Fruit fly (Drosophila melanogaster) whole organism, pupa: ENCODE results near the gene CG32237.
A peak's percentile ranks its signal among the peaks of the same experiment; 100 is the strongest.

ENCODE experiments used
- CG10348 ChIP-seq: fragments of 200-800 bp; sonication (Bioruptor generic); IDR thresholded peaks from 2 replicates; pipeline ENCODE4 v1.3.6; 2022; ENCODE audit warnings: missing biosample characterization, missing genetic modification characterization
- CG12605 ChIP-seq: fragments of 200-800 bp; sonication (Bioruptor generic); IDR thresholded peaks from 2 replicates; pipeline ENCODE4 v1.3.6; 2022; ENCODE audit warnings: missing biosample characterization, missing genetic modification characterization
- CG13204 ChIP-seq: fragments of 200-800 bp; sonication (Bioruptor generic); optimal IDR thresholded peaks from 2 replicates; lab custom pipeline; 2018; ENCODE audit warnings: missing biosample characterization, mild to moderate bottlenecking, missing genetic modification characterization, moderate library complexity
- CG14655 ChIP-seq: fragments of 200-800 bp; sonication (Bioruptor generic); optimal IDR thresholded peaks from 3 replicates; lab custom pipeline; 2017; ENCODE audit warnings: mild to moderate bottlenecking, missing biosample characterization, missing genetic modification reagents, missing genetic modification characterization
- CG15710 ChIP-seq: fragments of 200-800 bp; sonication (Bioruptor generic); optimal IDR thresholded peaks from 2 replicates; lab custom pipeline; 2018; ENCODE audit warnings: missing biosample characterization, mild to moderate bottlenecking, missing genetic modification characterization, moderate library complexity
- CG17806 ChIP-seq: fragments of 200-800 bp; sonication (Bioruptor generic); optimal IDR thresholded peaks from 2 replicates; lab custom pipeline; 2018; ENCODE audit warnings: missing biosample characterization, mild to moderate bottlenecking, missing genetic modification characterization, moderate library complexity
- CG32121 ChIP-seq: fragments of 200-800 bp; sonication (Bioruptor generic); IDR thresholded peaks from 2 replicates; pipeline ENCODE4 v1.3.6; 2022; ENCODE audit warnings: missing biosample characterization, missing genetic modification characterization
- CG34367 ChIP-seq: fragments of 200-800 bp; sonication (Bioruptor generic); optimal IDR thresholded peaks from 2 replicates; lab custom pipeline; 2018; ENCODE audit warnings: missing biosample characterization, mild to moderate bottlenecking, missing genetic modification characterization
- CG4496 ChIP-seq: fragments of 200-800 bp; sonication (Bioruptor generic); IDR thresholded peaks from 3 replicates; pipeline ENCODE4 v1.3.6; 2022; ENCODE audit warnings: missing biosample characterization, missing genetic modification characterization
- CG8159 ChIP-seq: fragments of 200-800 bp; sonication (Bioruptor generic); optimal IDR thresholded peaks from 3 replicates; lab custom pipeline; 2018; ENCODE audit warnings: missing biosample characterization, mild to moderate bottlenecking, missing genetic modification characterization, moderate library complexity
- CG8301 ChIP-seq: fragments of 200-800 bp; sonication (Bioruptor generic); optimal IDR thresholded peaks from 2 replicates; lab custom pipeline; 2018; ENCODE audit warnings: missing biosample characterization, mild to moderate bottlenecking, missing genetic modification characterization
- CG9948 ChIP-seq: fragments of 200-800 bp; sonication (Bioruptor generic); optimal IDR thresholded peaks from 2 replicates; lab custom pipeline; 2018; ENCODE audit warnings: missing biosample characterization, mild to moderate bottlenecking, missing genetic modification characterization, moderate library complexity
- D1 ChIP-seq: fragments of 200-800 bp; sonication (Bioruptor generic); optimal IDR thresholded peaks from 2 replicates; lab custom pipeline; 2018; ENCODE audit warnings: missing biosample characterization, mild to moderate bottlenecking, missing genetic modification characterization, moderate library complexity
- EcR ChIP-seq: fragments of 200-800 bp; sonication (Bioruptor generic); optimal IDR thresholded peaks from 3 replicates; lab custom pipeline; 2019; ENCODE audit warnings: missing biosample characterization, missing genetic modification characterization, mild to moderate bottlenecking, moderate library complexity, missing genetic modification reagents
- Ets98B ChIP-seq: fragments of 200-800 bp; sonication (Bioruptor generic); IDR thresholded peaks from 2 replicates; pipeline ENCODE4 v1.3.6; 2022; ENCODE audit warnings: missing biosample characterization, missing genetic modification characterization
- Pif1A ChIP-seq: fragments of 200-800 bp; sonication (Bioruptor generic); optimal IDR thresholded peaks from 3 replicates; lab custom pipeline; 2016; ENCODE audit warnings: missing biosample characterization, missing genetic modification characterization
- Pif1B ChIP-seq: fragments of 200-800 bp; sonication (Bioruptor generic); optimal IDR thresholded peaks from 3 replicates; lab custom pipeline; 2016; ENCODE audit warnings: missing biosample characterization, missing genetic modification characterization
- Snoo ChIP-seq: fragments of 200-800 bp; sonication (Bioruptor generic); optimal IDR thresholded peaks from 3 replicates; lab custom pipeline; 2017; ENCODE audit warnings: missing biosample characterization, mild to moderate bottlenecking, missing genetic modification characterization, inconsistent platforms
- fd96Ca ChIP-seq: fragments of 200-800 bp; sonication (Bioruptor generic); IDR thresholded peaks from 3 replicates; pipeline ENCODE4 v1.3.6; 2022; ENCODE audit warnings: missing biosample characterization, missing genetic modification characterization
- gl ChIP-seq: fragments of 200-800 bp; sonication (Bioruptor generic); optimal IDR thresholded peaks from 2 replicates; lab custom pipeline; 2018; ENCODE audit warnings: missing biosample characterization, mild to moderate bottlenecking, missing genetic modification characterization
- rn ChIP-seq: fragments of 200-800 bp; sonication (Bioruptor generic); IDR thresholded peaks from 2 replicates; pipeline ENCODE4 v1.3.6; 2022; ENCODE audit warnings: missing biosample characterization, missing genetic modification characterization

Gene CG32237

DNA sequence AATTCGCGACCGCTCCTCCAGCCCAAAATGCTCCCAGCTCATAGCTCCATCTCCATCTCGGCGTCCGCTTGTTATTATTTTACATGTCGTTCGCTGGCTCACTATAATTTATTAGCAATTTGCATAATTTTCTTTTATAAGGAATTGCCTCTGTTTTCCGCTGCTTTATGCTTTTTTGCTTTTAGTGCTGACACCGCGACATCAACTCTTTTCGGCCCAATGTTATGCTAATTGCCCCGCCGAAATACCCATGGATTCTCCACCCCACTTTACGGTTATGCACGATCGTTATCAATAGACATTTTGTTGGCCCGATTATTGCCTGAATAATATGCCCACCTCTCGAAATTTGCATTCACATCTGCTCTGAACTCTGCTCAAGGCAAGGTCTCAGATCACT lies 2.9 kb upstream of the CG32237 start:
- TF ChIP-seq CG17806 (tag; lab: Kevin White, UChicago): no peak
- TF ChIP-seq Pif1A: no peak
- no peak for TF ChIP-seq CG14655 (GFP tag; lab: Kevin White, UChicago)
- TF ChIP-seq CG8159 (tag; lab: Kevin White, UChicago): no peak
- TF ChIP-seq CG10348 (GFP tag; lab: Robert Waterston, UW): no peak
- TF ChIP-seq CG4496 (GFP tag; lab: Robert Waterston, UW): no peak
- TF ChIP-seq D1 (tag; lab: Kevin White, UChicago): no peak
- TF ChIP-seq Snoo (tag; lab: Kevin White, UChicago): no peak
- TF ChIP-seq gl (tag; lab: Kevin White, UChicago): no peak
- no peak for TF ChIP-seq Ets98B (GFP tag; lab: Robert Waterston, UW)
- TF ChIP-seq CG13204 (GFP tag; lab: Kevin White, UChicago): no peak
- no peak for TF ChIP-seq Pif1B

DNA sequence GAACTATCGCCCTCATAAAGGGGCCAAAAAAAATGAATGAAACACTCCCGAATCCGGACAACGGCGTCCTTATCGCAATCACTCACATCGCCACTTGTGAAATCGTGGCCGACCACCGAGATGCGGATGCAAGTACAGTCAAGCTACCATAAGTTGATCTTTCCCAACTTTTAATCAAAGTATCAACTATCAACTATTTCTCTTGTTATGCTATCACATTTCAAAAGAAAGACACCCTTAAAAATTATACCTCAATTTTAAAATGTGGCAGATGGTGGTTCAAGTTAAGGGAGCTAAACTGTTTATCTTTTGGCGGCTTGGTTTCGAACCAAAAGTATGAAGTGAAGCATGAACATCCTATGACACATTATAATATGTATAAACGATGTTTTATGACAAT lies 1.9 kb upstream of the CG32237 start:
- TF ChIP-seq fd96Ca (no peak), CG8159 (tag; lab: Kevin White, UChicago) (no peak)
- TF ChIP-seq, all 21 proteins: peak for 0

DNA sequence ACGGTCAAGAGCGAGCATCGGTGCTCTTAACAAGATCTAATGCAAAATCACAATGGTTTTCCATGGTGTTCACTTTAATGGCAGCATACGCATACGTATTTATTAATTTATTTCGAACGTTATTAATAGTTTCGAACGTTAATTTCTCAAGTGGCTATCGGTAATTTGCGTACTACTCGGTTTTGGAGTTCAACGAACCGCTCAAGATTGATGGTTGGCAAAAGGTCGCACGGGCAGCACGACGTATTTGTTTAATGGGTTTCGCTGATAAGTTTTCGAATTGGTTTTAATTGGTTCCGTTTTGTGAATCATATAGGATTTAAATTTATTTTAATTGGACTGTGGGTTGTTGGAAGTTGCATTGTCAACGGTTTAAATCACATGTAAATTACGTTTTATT lies 809 bp upstream of the CG32237 start:
- TF ChIP-seq CG8159 (tag; lab: Kevin White, UChicago) (no peak), fd96Ca (no peak), CG9948 (tag; lab: Kevin White, UChicago) (no peak), EcR (GFP tag; lab: Kevin White, UChicago) (no peak), CG4496 (GFP tag; lab: Robert Waterston, UW) (no peak), CG8301 (tag; lab: Kevin White, UChicago) (no peak), CG34367 (tag; lab: Kevin White, UChicago) (no peak), CG12605 (no peak), rn (GFP tag; lab: Robert Waterston, UW) (no peak), Pif1A (no peak), CG13204 (GFP tag; lab: Kevin White, UChicago) (no peak), D1 (tag; lab: Kevin White, UChicago) (no peak), CG32121 (GFP tag; lab: Robert Waterston, UW) (no peak), CG10348 (GFP tag; lab: Robert Waterston, UW) (no peak), Ets98B (GFP tag; lab: Robert Waterston, UW) (no peak), CG14655 (GFP tag; lab: Kevin White, UChicago) (no peak), CG17806 (tag; lab: Kevin White, UChicago) (no peak)

DNA sequence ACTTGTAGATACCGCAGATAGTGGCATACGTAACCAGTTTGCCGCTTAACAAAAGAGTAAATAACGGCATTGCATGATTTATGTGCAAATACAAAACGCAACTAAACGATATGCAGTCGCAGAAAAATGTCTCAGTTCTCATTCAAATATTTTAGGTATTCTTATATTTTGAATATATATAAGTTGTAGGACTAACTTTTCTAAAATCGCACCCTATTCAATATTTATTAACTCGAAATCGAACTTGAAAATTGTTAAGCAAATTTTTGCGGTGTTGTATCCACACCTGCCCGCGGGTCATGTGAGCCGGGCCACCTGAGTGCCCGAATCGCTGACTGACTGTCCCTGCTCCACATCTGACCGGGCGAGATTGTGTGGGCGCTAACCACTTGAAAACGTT lies 4.2 kb downstream of the CG32237 start:
- TF ChIP-seq CG14655 (GFP tag; lab: Kevin White, UChicago) (no peak), CG10348 (GFP tag; lab: Robert Waterston, UW) (no peak), CG12605 (no peak), CG8301 (tag; lab: Kevin White, UChicago) (no peak), CG15710 (tag; lab: Kevin White, UChicago) (no peak), Ets98B (GFP tag; lab: Robert Waterston, UW) (peak; percentile 66), CG4496 (GFP tag; lab: Robert Waterston, UW) (peak; percentile 61; the same call in 2 of the 3 replicates), fd96Ca (0 out of 3 replicates have a peak, but pooled peaks have one; percentile 13), rn (GFP tag; lab: Robert Waterston, UW) (0 out of 2 replicates have a peak, but pooled peaks have one; percentile 32), CG32121 (GFP tag; lab: Robert Waterston, UW) (peak; percentile 58), Pif1A (no peak)

DNA sequence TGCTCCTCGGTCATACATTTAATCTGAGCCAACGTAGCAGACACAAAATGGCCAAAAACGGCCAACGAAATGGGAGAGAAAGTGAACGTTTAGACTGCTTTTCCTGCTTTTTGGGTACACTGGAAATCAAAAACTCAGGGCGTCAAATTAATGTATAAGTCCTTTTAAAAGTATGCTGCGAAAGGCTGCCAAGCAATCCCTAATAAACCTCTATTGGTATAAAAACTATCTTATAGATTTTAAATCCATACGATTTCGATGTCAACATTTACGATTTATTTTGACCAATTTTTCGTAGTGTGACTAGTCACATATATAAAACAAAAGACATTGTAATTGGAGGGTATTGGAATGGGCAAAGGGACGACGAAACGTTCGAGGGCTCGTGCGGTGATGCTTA lies 7.5 kb downstream of the CG32237 start:
- TF ChIP-seq CG34367 (tag; lab: Kevin White, UChicago): no peak
- no peak for TF ChIP-seq D1 (tag; lab: Kevin White, UChicago)
- no peak for TF ChIP-seq CG10348 (GFP tag; lab: Robert Waterston, UW)
- TF ChIP-seq Ets98B (GFP tag; lab: Robert Waterston, UW): no peak
- no peak for TF ChIP-seq CG8159 (tag; lab: Kevin White, UChicago)
- TF ChIP-seq fd96Ca: no peak

DNA sequence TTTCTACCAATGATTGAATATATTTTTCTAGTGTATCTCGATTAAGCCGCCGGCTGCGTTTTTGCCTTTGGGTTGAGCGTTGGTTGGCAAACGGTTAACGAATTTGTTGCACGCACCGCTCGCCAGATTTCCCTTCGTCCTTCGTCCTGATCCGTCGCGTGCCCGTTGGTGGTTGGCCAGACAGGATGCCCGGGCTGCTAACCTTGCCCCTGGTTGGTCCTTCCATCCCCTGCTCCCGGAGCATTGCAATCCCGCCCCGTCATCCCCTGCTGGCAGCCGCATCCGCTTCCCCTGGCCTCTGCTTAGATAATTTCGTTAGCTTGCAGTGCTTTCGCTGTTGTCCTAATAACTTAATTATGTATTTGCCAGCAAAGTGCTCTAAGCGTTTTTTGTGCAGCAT lies 8.8 kb downstream of the CG32237 start:
- TF ChIP-seq CG15710 (tag; lab: Kevin White, UChicago): no peak

DNA sequence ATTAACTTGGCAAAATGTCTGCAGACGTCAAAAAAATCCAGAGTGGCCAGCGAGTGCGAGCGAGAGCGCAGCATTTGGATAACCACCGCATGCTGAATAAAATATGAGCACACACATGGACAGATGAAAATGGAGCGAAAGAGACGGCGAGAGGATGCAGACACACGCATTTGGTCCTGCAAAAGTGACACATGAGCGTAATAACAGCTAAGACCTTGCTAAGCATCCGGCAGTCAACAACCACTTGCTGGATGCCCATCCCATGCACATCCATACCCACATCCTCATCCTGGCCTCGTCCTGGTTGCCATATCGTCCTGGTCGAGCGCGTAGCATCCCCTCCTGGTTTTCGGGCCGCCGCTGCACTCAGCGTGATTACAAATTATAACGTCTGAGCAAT lies 9.6 kb downstream of the CG32237 start:
- no peak for TF ChIP-seq Pif1A
- no peak for TF ChIP-seq EcR (GFP tag; lab: Kevin White, UChicago)
- no peak for TF ChIP-seq CG12605
- TF ChIP-seq CG17806 (tag; lab: Kevin White, UChicago): no peak
- TF ChIP-seq CG13204 (GFP tag; lab: Kevin White, UChicago): no peak
- no peak for TF ChIP-seq CG8159 (tag; lab: Kevin White, UChicago)
- no peak for TF ChIP-seq CG9948 (tag; lab: Kevin White, UChicago)
- TF ChIP-seq fd96Ca: no peak
- no peak for TF ChIP-seq CG14655 (GFP tag; lab: Kevin White, UChicago)
- TF ChIP-seq Pif1B: no peak
- no peak for TF ChIP-seq CG4496 (GFP tag; lab: Robert Waterston, UW)
- TF ChIP-seq Snoo (tag; lab: Kevin White, UChicago): no peak
- TF ChIP-seq CG32121 (GFP tag; lab: Robert Waterston, UW): no peak
- no peak for TF ChIP-seq Ets98B (GFP tag; lab: Robert Waterston, UW)
- TF ChIP-seq CG10348 (GFP tag; lab: Robert Waterston, UW): no peak
- no peak for TF ChIP-seq CG15710 (tag; lab: Kevin White, UChicago)
- no peak for TF ChIP-seq rn (GFP tag; lab: Robert Waterston, UW)
- TF ChIP-seq CG34367 (tag; lab: Kevin White, UChicago): no peak
- no peak for TF ChIP-seq D1 (tag; lab: Kevin White, UChicago)
- TF ChIP-seq, all 21 proteins: peak for 0
